Fruit fly (Drosophila melanogaster): Measurements from ENCODE around the gene Remo.

The Remo gene

dm6 chrX:13256967-13257366, 30.9 kb upstream of the Remo start:
- TF ChIP-seq Dll (optimal IDR thresholded peaks at IDR 0.05), result no peak
- no peak for TF ChIP-seq psq (optimal IDR thresholded peaks at IDR 0.05)
- no peak for TF ChIP-seq pan (optimal IDR thresholded peaks at IDR 0.05)
- no peak for TF ChIP-seq usp (GFP tag; optimal IDR thresholded peaks at IDR 0.05)
- no peak for TF ChIP-seq CG8478 (optimal IDR thresholded peaks at IDR 0.05)
- TF ChIP-seq EcR (GFP tag; optimal IDR thresholded peaks at IDR 0.05), result no peak

dm6 chrX:13258048-13258756, 29.6 kb upstream of the Remo start, which contains the start of the genes mew and CG15742:
Gene mew, minus strand, starts transcription at chrX:13258490.
Gene CG15742, minus strand, starts transcription at chrX:13258495.
- TF ChIP-seq CG8478 (optimal IDR thresholded peaks at IDR 0.05), result no peak
- no peak for TF ChIP-seq Dll (optimal IDR thresholded peaks at IDR 0.05)
- no peak for TF ChIP-seq psq (optimal IDR thresholded peaks at IDR 0.05)
- no peak for TF ChIP-seq EcR (GFP tag; optimal IDR thresholded peaks at IDR 0.05)
- no peak for TF ChIP-seq pan (optimal IDR thresholded peaks at IDR 0.05)
- no peak for TF ChIP-seq usp (GFP tag; optimal IDR thresholded peaks at IDR 0.05)

dm6 chrX:13258757-13259067, 29.1 kb upstream of the Remo start, which contains the start of gene comt:
Gene comt, plus strand, starts transcription at chrX:13259021.
- TF ChIP-seq Dll (optimal IDR thresholded peaks at IDR 0.05) (no peak), EcR (GFP tag; optimal IDR thresholded peaks at IDR 0.05) (no peak), pan (optimal IDR thresholded peaks at IDR 0.05) (no peak), CG8478 (optimal IDR thresholded peaks at IDR 0.05) (no peak), psq (optimal IDR thresholded peaks at IDR 0.05) (no peak), usp (GFP tag; optimal IDR thresholded peaks at IDR 0.05) (no peak)

DNA sequence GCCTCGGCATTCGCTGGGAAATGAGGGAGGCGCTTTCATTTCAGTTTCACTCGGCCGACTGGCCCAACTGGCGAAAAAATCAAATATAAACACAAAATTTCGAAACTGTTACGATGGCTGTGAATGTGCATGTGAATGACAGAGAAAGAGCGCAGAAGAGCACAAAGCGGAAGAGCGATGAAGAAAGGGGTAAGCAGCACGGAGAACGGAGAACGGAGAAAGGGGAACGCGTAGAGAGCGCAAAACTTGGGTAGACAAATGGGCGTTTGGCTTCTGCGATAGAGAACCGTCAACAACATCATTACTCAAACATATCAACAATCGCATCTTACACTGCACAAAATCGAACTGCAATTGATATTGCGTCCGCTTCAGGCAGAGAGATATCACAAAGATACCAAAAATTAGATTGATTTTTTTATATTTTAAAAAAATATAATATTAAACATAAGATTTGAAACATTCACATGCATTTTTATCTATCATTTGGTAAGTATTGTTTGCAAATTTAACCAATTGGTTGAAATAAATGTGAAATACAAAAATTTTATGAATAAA, 15.1 kb upstream of the Remo start:
- no peak for TF ChIP-seq CG8478 (optimal IDR thresholded peaks at IDR 0.05)

- TF ChIP-seq EcR (GFP tag; optimal IDR thresholded peaks at IDR 0.05), result no peak
- no peak for TF ChIP-seq psq (optimal IDR thresholded peaks at IDR 0.05)
- TF ChIP-seq Dll (optimal IDR thresholded peaks at IDR 0.05), result no peak
- TF ChIP-seq usp (GFP tag; optimal IDR thresholded peaks at IDR 0.05), result no peak
- TF ChIP-seq CG8478 (optimal IDR thresholded peaks at IDR 0.05), result no peak
- TF ChIP-seq pan (optimal IDR thresholded peaks at IDR 0.05), result no peak
These were observed 14.4 kb upstream of the Remo start for dm6 chrX:13273417-13273816.

- TF ChIP-seq CG8478 (optimal IDR thresholded peaks at IDR 0.05) (no peak), Dll (optimal IDR thresholded peaks at IDR 0.05) (no peak), EcR (GFP tag; optimal IDR thresholded peaks at IDR 0.05) (no peak), psq (optimal IDR thresholded peaks at IDR 0.05) (no peak), pan (optimal IDR thresholded peaks at IDR 0.05) (no peak), usp (GFP tag; optimal IDR thresholded peaks at IDR 0.05) (no peak)
These were observed 13.3 kb upstream of the Remo start for dm6 chrX:13274429-13275095.

- no peak for TF ChIP-seq EcR (GFP tag; optimal IDR thresholded peaks at IDR 0.05)
- TF ChIP-seq CG8478 (optimal IDR thresholded peaks at IDR 0.05), result no peak
These were observed 12.7 kb upstream of the Remo start for dm6 chrX:13275139-13275538.

DNA sequence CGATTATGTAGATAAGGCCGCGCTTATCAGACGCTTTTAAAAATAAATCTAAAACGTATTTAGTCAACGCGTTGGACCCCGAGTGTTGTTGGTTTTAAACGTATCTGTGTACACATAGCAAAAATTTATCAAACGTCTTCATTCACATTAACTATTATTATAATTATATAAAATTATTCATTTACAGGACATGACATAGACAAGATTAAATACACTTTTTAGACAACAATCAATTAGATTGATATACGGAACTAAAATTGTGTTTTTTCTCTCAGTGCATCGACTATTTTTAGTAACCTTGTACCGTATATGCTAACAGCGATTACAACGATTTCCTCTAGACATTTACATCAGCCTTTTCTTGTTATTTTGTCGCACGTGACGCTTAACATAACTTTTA, 11.1 kb upstream of the Remo start:
- TF ChIP-seq usp (GFP tag; optimal IDR thresholded peaks at IDR 0.05) (no peak), CG8478 (optimal IDR thresholded peaks at IDR 0.05) (no peak), Dll (optimal IDR thresholded peaks at IDR 0.05) (no peak), EcR (GFP tag; optimal IDR thresholded peaks at IDR 0.05) (no peak), pan (optimal IDR thresholded peaks at IDR 0.05) (no peak), psq (optimal IDR thresholded peaks at IDR 0.05) (no peak)

- TF ChIP-seq psq (optimal IDR thresholded peaks at IDR 0.05), result no peak
- TF ChIP-seq pan (optimal IDR thresholded peaks at IDR 0.05), result no peak
- TF ChIP-seq CG8478 (optimal IDR thresholded peaks at IDR 0.05), result no peak
- TF ChIP-seq usp (GFP tag; optimal IDR thresholded peaks at IDR 0.05), result no peak
- TF ChIP-seq EcR (GFP tag; optimal IDR thresholded peaks at IDR 0.05), result no peak
- no peak for TF ChIP-seq Dll (optimal IDR thresholded peaks at IDR 0.05)
These were observed 10.7 kb upstream of the Remo start for dm6 chrX:13277148-13277547.

DNA sequence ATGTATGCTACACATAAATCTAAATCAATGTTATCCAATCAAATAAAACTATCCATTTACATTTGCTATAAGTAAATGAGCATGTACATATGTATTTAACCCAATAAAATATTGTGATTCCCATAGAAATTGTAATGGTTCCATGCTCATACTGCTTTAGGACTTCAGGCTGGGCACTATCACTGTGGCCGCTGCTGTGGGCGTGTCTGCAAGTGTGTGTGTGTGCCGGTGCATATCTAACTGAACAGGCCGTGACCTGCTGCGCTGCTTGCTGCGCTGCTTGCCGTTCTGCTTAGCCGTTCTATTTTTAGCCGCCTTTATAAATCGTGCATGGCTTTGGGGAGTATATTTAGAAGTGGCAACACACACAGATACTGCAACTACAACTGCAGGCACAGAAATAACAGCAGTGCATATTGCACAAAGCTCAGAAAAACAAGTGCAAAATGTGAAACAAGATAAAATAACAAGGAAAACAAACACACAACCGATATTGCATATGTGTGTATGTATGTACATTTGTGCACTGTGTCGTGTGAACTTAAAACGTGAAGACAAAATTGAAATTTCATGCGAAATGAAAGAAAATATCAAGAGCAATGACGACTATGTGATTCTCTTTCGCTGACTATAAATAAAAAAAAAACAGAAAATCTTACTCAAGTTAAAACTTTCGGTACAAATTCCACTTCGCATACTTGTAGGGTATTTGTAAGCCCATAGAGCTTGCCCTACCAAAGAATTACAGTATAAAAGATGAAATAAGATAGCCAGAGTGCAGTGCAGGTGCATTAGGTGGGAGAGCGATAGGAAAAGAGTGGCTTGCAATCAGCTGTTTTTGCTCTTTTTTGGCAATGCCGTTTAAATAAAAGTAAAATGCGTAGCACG, 10.0 kb upstream of the Remo start:
- no peak for TF ChIP-seq pan (optimal IDR thresholded peaks at IDR 0.05)
- no peak for TF ChIP-seq CG8478 (optimal IDR thresholded peaks at IDR 0.05)
- no peak for TF ChIP-seq usp (GFP tag; optimal IDR thresholded peaks at IDR 0.05)
- TF ChIP-seq EcR (GFP tag; optimal IDR thresholded peaks at IDR 0.05), result no peak
- no peak for TF ChIP-seq Dll (optimal IDR thresholded peaks at IDR 0.05)
- no peak for TF ChIP-seq psq (optimal IDR thresholded peaks at IDR 0.05)

- TF ChIP-seq Dll (optimal IDR thresholded peaks at IDR 0.05) (no peak), EcR (GFP tag; optimal IDR thresholded peaks at IDR 0.05) (no peak), pan (optimal IDR thresholded peaks at IDR 0.05) (no peak), CG8478 (optimal IDR thresholded peaks at IDR 0.05) (no peak), psq (optimal IDR thresholded peaks at IDR 0.05) (no peak), usp (GFP tag; optimal IDR thresholded peaks at IDR 0.05) (no peak)
These were observed 9.3 kb upstream of the Remo start for dm6 chrX:13278468-13278982.

Data from whole organism.